Fruit fly (Drosophila melanogaster): ENCODE data around the gene Or67c.

DNA sequence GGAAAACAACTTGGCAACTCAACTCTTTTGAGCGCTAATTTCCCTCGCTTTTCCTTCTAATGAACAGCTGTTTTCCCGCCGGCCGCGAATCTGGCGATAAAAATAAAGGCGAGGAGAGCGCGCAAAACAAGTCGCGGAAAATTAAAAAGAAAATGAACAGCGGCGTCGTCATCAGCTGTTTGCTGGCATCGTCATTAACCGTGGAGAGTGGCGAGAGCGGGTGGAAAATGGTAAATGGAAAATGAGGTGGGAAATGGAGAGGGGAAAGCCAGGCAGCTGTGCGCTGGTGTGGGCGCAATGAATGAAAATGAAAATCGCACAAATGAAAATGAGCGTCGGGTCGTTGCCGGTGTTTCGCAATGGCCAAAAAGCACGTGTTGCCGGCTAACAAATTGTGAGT lies 43.6 kb upstream of the Or67c start:
- TF ChIP-seq CG8478 (optimal IDR thresholded peaks at IDR 0.05), result no peak
- no peak for TF ChIP-seq pan (optimal IDR thresholded peaks at IDR 0.05)
- TF ChIP-seq psq (optimal IDR thresholded peaks at IDR 0.05), result no peak
- TF ChIP-seq usp (GFP tag; optimal IDR thresholded peaks at IDR 0.05), result no peak
- TF ChIP-seq EcR (GFP tag; optimal IDR thresholded peaks at IDR 0.05), result no peak
- TF ChIP-seq Dll (optimal IDR thresholded peaks at IDR 0.05), result no peak
